Fruit fly (Drosophila melanogaster) whole organism, embryonic: Measurements from ENCODE around the gene MTPAP.

Experiments
- B-H2 ChIP-seq: fragments of 200-800 bp; sonication (Bioruptor generic); optimal IDR thresholded peaks from 2 replicates; lab custom pipeline; 2018; ENCODE audit warnings: missing biosample characterization, mild to moderate bottlenecking, missing genetic modification characterization
- BEAF-32 ChIP-seq: fragments of 200-800 bp; sonication (Bioruptor generic); optimal IDR thresholded peaks from 3 replicates; lab custom pipeline; 2017; ENCODE audit warnings: missing biosample characterization, missing genetic modification characterization, mild to moderate bottlenecking, moderate library complexity, missing genetic modification reagents
- CG11696 ChIP-seq: fragments of 200-800 bp; sonication (Bioruptor generic); IDR thresholded peaks from 2 replicates; pipeline ENCODE4 v1.3.6; 2022; ENCODE audit warnings: missing biosample characterization, missing genetic modification characterization
- CG12071 ChIP-seq: fragments of 200-800 bp; sonication (Bioruptor generic); optimal IDR thresholded peaks from 3 replicates; lab custom pipeline; 2018; ENCODE audit warnings: missing biosample characterization, mild to moderate bottlenecking, missing genetic modification characterization
- CG12155 ChIP-seq: fragments of 200-800 bp; sonication (Bioruptor generic); optimal IDR thresholded peaks from 3 replicates; lab custom pipeline; 2016; ENCODE audit warnings: missing biosample characterization, missing genetic modification characterization
- CG12236 ChIP-seq: fragments of 200-800 bp; sonication (Bioruptor generic); optimal IDR thresholded peaks from 2 replicates; lab custom pipeline; 2016; ENCODE audit warnings: missing biosample characterization, missing genetic modification characterization
- CG12299 ChIP-seq: fragments of 200-800 bp; sonication (Bioruptor generic); optimal IDR thresholded peaks from 2 replicates; lab custom pipeline; 2018; ENCODE audit warnings: missing biosample characterization, mild to moderate bottlenecking, missing genetic modification characterization
- CG14667 ChIP-seq: fragments of 200-800 bp; sonication (Bioruptor generic); IDR thresholded peaks from 2 replicates; pipeline ENCODE4 v1.3.6; 2022; ENCODE audit warnings: missing biosample characterization, missing genetic modification characterization
- CG17361 ChIP-seq: fragments of 200-800 bp; sonication (Bioruptor generic); IDR thresholded peaks from 3 replicates; pipeline ENCODE4 v1.3.6; 2022; ENCODE audit warnings: missing biosample characterization, missing genetic modification characterization
- CG2129 ChIP-seq: fragments of 200-800 bp; sonication (Bioruptor generic); IDR thresholded peaks from 2 replicates; pipeline ENCODE4 v1.3.6; 2022; ENCODE audit warnings: missing biosample characterization, missing genetic modification characterization; ENCODE audit not compliant: partially characterized antibody
- CG32532 ChIP-seq: fragments of 200-800 bp; sonication (Bioruptor generic); IDR thresholded peaks from 2 replicates; pipeline ENCODE4 v1.3.6; 2022; ENCODE audit warnings: missing biosample characterization, missing genetic modification characterization
- CG34224 ChIP-seq: fragments of 200-800 bp; sonication (Bioruptor generic); IDR thresholded peaks from 3 replicates; pipeline ENCODE4 v1.3.6; 2022; ENCODE audit warnings: missing biosample characterization, missing genetic modification characterization; ENCODE audit not compliant: partially characterized antibody
- CG4282 ChIP-seq: fragments of 200-800 bp; sonication (Bioruptor generic); optimal IDR thresholded peaks from 2 replicates; lab custom pipeline; 2016; ENCODE audit warnings: missing biosample characterization, missing genetic modification characterization
- CG6791 ChIP-seq: fragments of 200-800 bp; sonication (Bioruptor generic); IDR thresholded peaks from 3 replicates; pipeline ENCODE4 v1.3.6; 2022; ENCODE audit warnings: missing biosample characterization, missing genetic modification characterization; ENCODE audit not compliant: partially characterized antibody
- CG9797 ChIP-seq: fragments of 200-800 bp; sonication (Bioruptor generic); optimal IDR thresholded peaks from 3 replicates; lab custom pipeline; 2018; ENCODE audit warnings: missing biosample characterization, mild to moderate bottlenecking, missing genetic modification characterization
- Dbx ChIP-seq: fragments of 200-800 bp; sonication (Bioruptor generic); IDR thresholded peaks from 3 replicates; pipeline ENCODE4 v1.3.6; 2022; ENCODE audit warnings: missing biosample characterization, missing genetic modification characterization
- Dip3 ChIP-seq: fragments of 200-800 bp; sonication (Bioruptor generic); optimal IDR thresholded peaks from 3 replicates; lab custom pipeline; 2016; ENCODE audit warnings: missing biosample characterization, missing genetic modification characterization
- Fer2 ChIP-seq: fragments of 200-800 bp; sonication (Bioruptor generic); optimal IDR thresholded peaks from 2 replicates; lab custom pipeline; 2018; ENCODE audit warnings: missing biosample characterization, mild to moderate bottlenecking, missing genetic modification characterization, moderate library complexity
- Gsc ChIP-seq: fragments of 200-800 bp; sonication (Bioruptor generic); IDR thresholded peaks from 2 replicates; pipeline ENCODE4 v1.3.6; 2022; ENCODE audit warnings: missing biosample characterization, missing genetic modification characterization
- HLH54F ChIP-seq: fragments of 200-800 bp; sonication (Bioruptor generic); optimal IDR thresholded peaks from 3 replicates; lab custom pipeline; 2016; ENCODE audit warnings: missing biosample characterization, missing genetic modification characterization
- HmgD ChIP-seq: fragments of 200-800 bp; sonication (Bioruptor generic); optimal IDR thresholded peaks from 3 replicates; lab custom pipeline; 2016; ENCODE audit warnings: missing biosample characterization, missing genetic modification characterization
- Hmr ChIP-seq: fragments of 200-800 bp; sonication (Bioruptor generic); optimal IDR thresholded peaks from 3 replicates; lab custom pipeline; 2017; ENCODE audit warnings: mild to moderate bottlenecking, missing biosample characterization, missing genetic modification reagents, missing genetic modification characterization
- Kr ChIP-seq: fragments of 200-800 bp; sonication (Bioruptor generic); optimal IDR thresholded peaks from 2 replicates; lab custom pipeline; 2017; ENCODE audit warnings: missing biosample characterization, mild to moderate bottlenecking, missing genetic modification characterization
- Lpt ChIP-seq: fragments of >200 bp; optimal IDR thresholded peaks from 2 replicates; lab custom pipeline; 2018; ENCODE audit warnings: missing biosample characterization, missing genetic modification characterization
- MBD-R2 ChIP-seq: fragments of 200-800 bp; sonication (Bioruptor generic); IDR thresholded peaks from 2 replicates; pipeline ENCODE4 v1.3.6; 2022; ENCODE audit warnings: missing biosample characterization, missing genetic modification characterization
- Mes4 ChIP-seq: fragments of 200-800 bp; sonication (Bioruptor generic); optimal IDR thresholded peaks from 2 replicates; lab custom pipeline; 2016; ENCODE audit warnings: missing biosample characterization, missing genetic modification characterization
- NC2α ChIP-seq: fragments of 200-800 bp; sonication (Bioruptor generic); optimal IDR thresholded peaks from 2 replicates; lab custom pipeline; 2016; ENCODE audit warnings: missing biosample characterization, missing genetic modification characterization
- Nf-YA ChIP-seq: fragments of 200-800 bp; sonication (Bioruptor generic); IDR thresholded peaks from 2 replicates; pipeline ENCODE4 v1.3.6; 2022; ENCODE audit warnings: missing biosample characterization, missing genetic modification characterization
- Oaz ChIP-seq: fragments of 200-800 bp; sonication (Bioruptor generic); IDR thresholded peaks from 2 replicates; pipeline ENCODE4 v1.3.6; 2022; ENCODE audit warnings: missing biosample characterization, missing genetic modification characterization
- PHDP ChIP-seq: fragments of 200-800 bp; sonication (Bioruptor generic); optimal IDR thresholded peaks from 3 replicates; lab custom pipeline; 2018; ENCODE audit warnings: missing biosample characterization, mild to moderate bottlenecking, missing genetic modification characterization, moderate library complexity
- Rx ChIP-seq: fragments of 200-800 bp; sonication (Bioruptor generic); IDR thresholded peaks from 2 replicates; pipeline ENCODE4 v1.3.6; 2022; ENCODE audit warnings: missing biosample characterization, missing genetic modification characterization
- Six4 ChIP-seq: fragments of 200-800 bp; sonication (Bioruptor generic); optimal IDR thresholded peaks from 2 replicates; lab custom pipeline; 2016; ENCODE audit warnings: missing biosample characterization, missing genetic modification characterization
- Spps ChIP-seq: fragments of 200-800 bp; sonication (Bioruptor generic); optimal IDR thresholded peaks from 2 replicates; lab custom pipeline; 2018; ENCODE audit warnings: missing biosample characterization, mild to moderate bottlenecking, missing genetic modification characterization
- Usf ChIP-seq: fragments of 200-800 bp; sonication (Bioruptor generic); optimal IDR thresholded peaks from 2 replicates; lab custom pipeline; 2017; ENCODE audit warnings: missing genotype, missing biosample characterization, missing genetic modification characterization
- ash1 ChIP-seq: fragments of 200-800 bp; sonication (Bioruptor generic); optimal IDR thresholded peaks from 2 replicates; lab custom pipeline; 2018; ENCODE audit warnings: missing biosample characterization, mild to moderate bottlenecking, missing genetic modification characterization
- cas ChIP-seq: fragments of 200-800 bp; sonication (Bioruptor generic); IDR thresholded peaks from 2 replicates; pipeline ENCODE4 v1.3.6; 2022; ENCODE audit warnings: missing biosample characterization, missing genetic modification characterization
- crol ChIP-seq: fragments of 200-800 bp; sonication (Bioruptor generic); IDR thresholded peaks from 2 replicates; pipeline ENCODE4 v1.3.6; 2022; ENCODE audit warnings: missing biosample characterization, missing genetic modification characterization
- dysf ChIP-seq: fragments of 200-800 bp; sonication (Bioruptor generic); IDR thresholded peaks from 3 replicates; pipeline ENCODE4 v1.3.6; 2022; ENCODE audit warnings: missing biosample characterization, missing genetic modification characterization
- fd102C ChIP-seq: fragments of 200-800 bp; sonication (Bioruptor generic); optimal IDR thresholded peaks from 2 replicates; lab custom pipeline; 2018; ENCODE audit warnings: missing biosample characterization, mild to moderate bottlenecking, missing genetic modification characterization, moderate library complexity
- gt ChIP-seq: fragments of 200-800 bp; sonication (Bioruptor generic); IDR thresholded peaks from 2 replicates; pipeline ENCODE4 v1.3.6; 2022; ENCODE audit warnings: missing biosample characterization, missing genetic modification characterization
- hkb ChIP-seq, 2 experiments: fragments of 200-800 bp in 1 of 2; fragments of >200 bp in 1 of 2; sonication (Bioruptor generic) in 1 of 2; IDR thresholded peaks in 1 of 2; optimal IDR thresholded peaks in 1 of 2; 2 replicates each; pipeline versions ENCODE4 v1.3.6 to Lab custom; 2017 to 2022; ENCODE audit warnings: missing biosample characterization in 1 of 2, missing genetic modification characterization in 1 of 2
- ind ChIP-seq: fragments of 200-800 bp; sonication (Bioruptor generic); optimal IDR thresholded peaks from 3 replicates; lab custom pipeline; 2016; ENCODE audit warnings: missing biosample characterization, missing genetic modification characterization
- kay ChIP-seq: fragments of 200-800 bp; sonication (Bioruptor generic); optimal IDR thresholded peaks from 2 replicates; lab custom pipeline; 2016; ENCODE audit warnings: missing biosample characterization, missing genetic modification characterization
- knrl ChIP-seq: fragments of 200-800 bp; sonication (Bioruptor generic); IDR thresholded peaks from 3 replicates; pipeline ENCODE4 v1.3.6; 2022; ENCODE audit warnings: missing biosample characterization, missing genetic modification characterization; ENCODE audit not compliant: partially characterized antibody
- prd ChIP-seq, 3 experiments: fragments of >200 bp in 2 of 3; fragments of 200-800 bp in 1 of 3; sonication (Bioruptor generic) in 1 of 3; optimal IDR thresholded peaks in 2 of 3; IDR thresholded peaks in 1 of 3; 2 replicates in 2 of 3; 3 replicates in 1 of 3; pipeline versions ENCODE4 v1.3.6 to Lab custom; 2017 to 2022; ENCODE audit warnings: missing biosample characterization in 1 of 3, missing genetic modification characterization in 1 of 3
- rib ChIP-seq: fragments of 200-800 bp; sonication (Bioruptor generic); IDR thresholded peaks from 2 replicates; pipeline ENCODE4 v1.3.6; 2022; ENCODE audit warnings: missing biosample characterization, missing genetic modification characterization
- run ChIP-seq: fragments of 200-800 bp; sonication (Bioruptor generic); optimal IDR thresholded peaks from 3 replicates; lab custom pipeline; 2018; ENCODE audit warnings: missing biosample characterization, mild to moderate bottlenecking, missing genetic modification characterization
- sd ChIP-seq: fragments of 200-800 bp; sonication (Bioruptor generic); optimal IDR thresholded peaks from 3 replicates; lab custom pipeline; 2018; ENCODE audit warnings: missing biosample characterization, mild to moderate bottlenecking, missing genetic modification characterization, moderate library complexity
- sens-2 ChIP-seq: fragments of 200-800 bp; sonication (Bioruptor generic); IDR thresholded peaks from 2 replicates; pipeline ENCODE4 v1.3.6; 2022; ENCODE audit warnings: missing biosample characterization, missing genetic modification characterization
- slbo ChIP-seq: fragments of 200-800 bp; sonication (Bioruptor generic); IDR thresholded peaks from 2 replicates; pipeline ENCODE4 v1.3.6; 2022; ENCODE audit warnings: missing biosample characterization, missing genetic modification characterization
- sob ChIP-seq: fragments of 200-800 bp; sonication (Bioruptor generic); IDR thresholded peaks from 2 replicates; pipeline ENCODE4 v1.3.6; 2022; ENCODE audit warnings: missing biosample characterization, missing genetic modification characterization

The MTPAP gene

DNA sequence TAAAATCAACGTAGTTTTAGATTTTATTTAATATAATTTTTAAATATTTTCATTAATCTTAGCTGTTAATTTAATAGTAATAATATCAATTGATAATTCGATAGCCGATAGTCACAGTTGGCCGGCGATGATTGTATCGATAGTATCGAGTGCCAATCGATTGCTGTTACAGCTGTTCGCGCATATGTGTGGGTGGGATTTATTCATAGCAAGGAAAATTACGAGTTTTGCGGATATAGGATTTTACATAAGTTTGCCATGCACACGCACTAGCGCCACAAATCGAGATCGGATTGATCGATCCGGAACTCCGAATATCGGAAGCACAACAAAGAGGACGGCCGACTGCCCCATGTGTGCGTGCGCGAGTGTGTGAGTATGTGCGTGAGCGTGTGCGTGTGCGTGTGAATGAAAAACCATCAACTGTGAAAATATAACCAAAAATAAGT, 7.2 kb downstream of the MTPAP start, which contains the start of gene Naa30A:
TSS of gene Naa30A (plus strand) at position 163 of the 449 bp plus-strand sequence.
- TF ChIP-seq Usf (no peak), CG17361 (peak; percentile 51; the same call in 2 of the 3 replicates), Oaz (GFP tag; lab: Robert Waterston, UW) (no peak), Dbx (GFP tag; lab: Robert Waterston, UW) (no peak), CG12236 (GFP tag; lab: Kevin White, UChicago) (no peak), hkb (optimal IDR thresholded peaks at IDR 0.05; lab: Kevin White, UChicago) (no peak), hkb (GFP tag; IDR thresholded peaks at IDR 0.05; lab: Robert Waterston, UW) (no peak), cas (GFP tag; lab: Robert Waterston, UW) (no peak), NC2α (GFP tag; lab: Kevin White, UChicago) (no peak), crol (GFP tag; lab: Robert Waterston, UW) (no peak), CG9797 (peak; percentile 8), sd (tag; lab: Kevin White, UChicago) (no peak), Gsc (GFP tag; lab: Robert Waterston, UW) (no peak), ash1 (GFP tag; lab: Kevin White, UChicago) (no peak), gt (no peak), Spps (tag; lab: Kevin White, UChicago) (no peak), run (tag; lab: Kevin White, UChicago) (no peak), CG32532 (no peak), CG2129 (GFP tag; lab: Robert Waterston, UW) (peak; percentile 85), CG6791 (GFP tag; lab: Robert Waterston, UW) (peak; percentile 97), CG12155 (GFP tag; lab: Kevin White, UChicago) (no peak), CG34224 (peak; percentile 96), CG14667 (GFP tag; lab: Robert Waterston, UW) (no peak), CG11696 (GFP tag; lab: Robert Waterston, UW) (no peak), ind (no peak), sob (GFP tag; lab: Robert Waterston, UW) (no peak), HLH54F (GFP tag; lab: Kevin White, UChicago) (no peak), Mes4 (no peak), CG12299 (tag; lab: Kevin White, UChicago) (no peak), CG4282 (GFP tag; lab: Kevin White, UChicago) (no peak), sens-2 (GFP tag; lab: Robert Waterston, UW) (no peak), Kr (no peak), HmgD (GFP tag; lab: Kevin White, UChicago) (no peak), Six4 (GFP tag; lab: Kevin White, UChicago) (no peak), B-H2 (GFP tag; lab: Kevin White, UChicago) (peak; percentile 15), Dip3 (GFP tag; lab: Kevin White, UChicago) (no peak), fd102C (no peak), Fer2 (tag; lab: Kevin White, UChicago) (no peak), Rx (no peak), rib (GFP tag; lab: Robert Waterston, UW) (no peak), prd (optimal IDR thresholded peaks at IDR 0.05; lab: Kevin White, UChicago) (no peak), prd (GFP tag; IDR thresholded peaks at IDR 0.05; lab: Robert Waterston, UW) (no peak), kay (GFP tag; lab: Kevin White, UChicago) (no peak), knrl (GFP tag; lab: Robert Waterston, UW) (peak; percentile 94), Hmr (GFP tag; lab: Kevin White, UChicago) (peak; percentile 24), MBD-R2 (GFP tag; lab: Robert Waterston, UW) (peak; percentile 87), BEAF-32 (GFP tag; lab: Kevin White, UChicago) (peak; percentile 91), Lpt (GFP tag; lab: Kevin White, UChicago) (no peak), Nf-YA (no peak), dysf (GFP tag; lab: Robert Waterston, UW) (no peak), PHDP (peak; percentile 14), CG12071 (GFP tag; lab: Kevin White, UChicago) (no peak), slbo (GFP tag; lab: Robert Waterston, UW) (no peak)
